Worm (Caenorhabditis elegans) whole organism, late embryonic: ENCODE measurements around the gene srt-30.

Source experiments
- C38D4.7 ChIP-seq: fragments of 200-800 bp; sonication (Bioruptor generic); optimal IDR thresholded peaks from 2 replicates; lab custom pipeline; 2018; ENCODE audit warnings: mild to moderate bottlenecking, missing genetic modification characterization, moderate library complexity, missing compliant biosample characterization
- K02D7.2 ChIP-seq: sonication (generic microtip); optimal IDR thresholded peaks from 2 replicates; lab custom pipeline; 2017; ENCODE audit warnings: mild to moderate bottlenecking, missing genetic modification characterization, missing compliant biosample characterization
- T23F11.4 ChIP-seq: fragments of 200-800 bp; sonication (Bioruptor generic); optimal IDR thresholded peaks from 2 replicates; lab custom pipeline; 2018; ENCODE audit warnings: mild to moderate bottlenecking, missing genetic modification characterization, missing compliant biosample characterization
- ahr-1 ChIP-seq: sonication (generic microtip); optimal IDR thresholded peaks from 2 replicates; lab custom pipeline; 2016; ENCODE audit warnings: missing genetic modification characterization, missing compliant biosample characterization
- ama-1 ChIP-seq: fragments of 150-350 bp; optimal IDR thresholded peaks from 2 replicates; lab custom pipeline; 2014
- ceh-2 ChIP-seq: sonication (generic microtip); optimal IDR thresholded peaks from 2 replicates; lab custom pipeline; 2016; ENCODE audit warnings: missing genotype, missing genetic modification characterization, missing compliant biosample characterization
- ceh-22 ChIP-seq: sonication (generic microtip); optimal IDR thresholded peaks from 2 replicates; lab custom pipeline; 2017; ENCODE audit warnings: missing biosample characterization, missing genetic modification characterization
- ceh-24 ChIP-seq: sonication (generic microtip); optimal IDR thresholded peaks from 2 replicates; lab custom pipeline; 2016; ENCODE audit warnings: mild to moderate bottlenecking, missing genetic modification characterization, missing compliant biosample characterization
- ceh-34 ChIP-seq: sonication (generic microtip); optimal IDR thresholded peaks from 2 replicates; lab custom pipeline; 2016; ENCODE audit warnings: mild to moderate bottlenecking, missing genetic modification characterization, missing compliant biosample characterization
- ceh-45 ChIP-seq: fragments of 200-800 bp; sonication (Bioruptor generic); IDR thresholded peaks from 2 replicates; pipeline ENCODE4 v1.3.6; 2022; ENCODE audit warnings: missing genetic modification reagents, missing genetic modification characterization, missing compliant biosample characterization
- ceh-9 ChIP-seq: sonication (generic microtip); optimal IDR thresholded peaks from 2 replicates; lab custom pipeline; 2016; ENCODE audit warnings: mild to moderate bottlenecking, missing genetic modification characterization, inconsistent platforms, missing compliant biosample characterization
- che-1 ChIP-seq: sonication (generic microtip); optimal IDR thresholded peaks from 2 replicates; lab custom pipeline; 2016; ENCODE audit warnings: mild to moderate bottlenecking, missing genetic modification characterization, missing compliant biosample characterization
- elt-2 ChIP-seq: sonication (generic microtip); optimal IDR thresholded peaks from 2 replicates; lab custom pipeline; 2016; ENCODE audit warnings: missing genetic modification reagents, missing genetic modification characterization, missing compliant biosample characterization
- elt-4 ChIP-seq: sonication (generic microtip); optimal IDR thresholded peaks from 2 replicates; lab custom pipeline; 2016; ENCODE audit warnings: missing genetic modification characterization, missing compliant biosample characterization
- eyg-1 ChIP-seq: sonication (generic microtip); optimal IDR thresholded peaks from 2 replicates; lab custom pipeline; 2016; ENCODE audit warnings: missing genotype, missing genetic modification characterization, missing compliant biosample characterization
- fkh-10 ChIP-seq: fragments of 150-350 bp; optimal IDR thresholded peaks from 2 replicates; lab custom pipeline; 2014; ENCODE audit warnings: missing biosample characterization, missing genetic modification reagents, missing genetic modification characterization
- hlh-13 ChIP-seq: fragments of 200-800 bp; sonication (Bioruptor generic); optimal IDR thresholded peaks from 2 replicates; lab custom pipeline; 2018; ENCODE audit warnings: mild to moderate bottlenecking, missing genetic modification characterization, missing compliant biosample characterization
- hlh-30 ChIP-seq: sonication (generic microtip); optimal IDR thresholded peaks from 2 replicates; lab custom pipeline; 2017; ENCODE audit warnings: antibody characterized with exemption, missing genetic modification characterization, missing compliant biosample characterization; ENCODE audit not compliant: insufficient read depth
- hlh-8 ChIP-seq: sonication (generic microtip); optimal IDR thresholded peaks from 2 replicates; lab custom pipeline; 2016; ENCODE audit warnings: missing genotype, missing genetic modification characterization, missing compliant biosample characterization
- lim-6 ChIP-seq: sonication (generic microtip); optimal IDR thresholded peaks from 2 replicates; lab custom pipeline; 2016; ENCODE audit warnings: missing genetic modification characterization, missing compliant biosample characterization
- mec-3 ChIP-seq: sonication (generic microtip); optimal IDR thresholded peaks from 2 replicates; lab custom pipeline; 2016; ENCODE audit warnings: borderline replicate concordance, missing genetic modification characterization, missing compliant biosample characterization
- nfya-1 ChIP-seq: sonication (generic microtip); optimal IDR thresholded peaks from 2 replicates; lab custom pipeline; 2017; ENCODE audit warnings: missing genetic modification characterization, mild to moderate bottlenecking, missing compliant biosample characterization, antibody characterized with exemption, moderate library complexity
- npax-4 ChIP-seq: sonication (generic microtip); optimal IDR thresholded peaks from 2 replicates; lab custom pipeline; 2016; ENCODE audit warnings: missing genetic modification characterization, missing compliant biosample characterization
- pha-2 ChIP-seq: sonication (generic microtip); optimal IDR thresholded peaks from 2 replicates; lab custom pipeline; 2017; ENCODE audit warnings: mild to moderate bottlenecking, missing genetic modification characterization, missing compliant biosample characterization
- pha-4 ChIP-seq: fragments of 150-350 bp; optimal IDR thresholded peaks from 2 replicates; lab custom pipeline; 2018; ENCODE audit warnings: missing biosample characterization, missing genetic modification reagents, missing genetic modification characterization
- pros-1 ChIP-seq: fragments of 150-350 bp; optimal IDR thresholded peaks from 2 replicates; lab custom pipeline; 2014; ENCODE audit warnings: missing biosample characterization, missing genetic modification reagents, missing genetic modification characterization
- rnt-1 ChIP-seq: sonication (generic microtip); optimal IDR thresholded peaks from 2 replicates; lab custom pipeline; 2016; ENCODE audit warnings: missing genetic modification characterization, missing compliant biosample characterization
- sox-4 ChIP-seq: sonication (generic microtip); optimal IDR thresholded peaks from 2 replicates; lab custom pipeline; 2017; ENCODE audit warnings: mild to moderate bottlenecking, missing genetic modification characterization, inconsistent platforms, missing compliant biosample characterization
- syd-9 ChIP-seq: sonication (generic microtip); optimal IDR thresholded peaks from 2 replicates; lab custom pipeline; 2016; ENCODE audit warnings: mild to moderate bottlenecking, missing genetic modification characterization, moderate library complexity, missing compliant biosample characterization
- tbx-2 ChIP-seq: sonication (generic microtip); optimal IDR thresholded peaks from 2 replicates; lab custom pipeline; 2016; ENCODE audit warnings: missing genetic modification characterization, missing compliant biosample characterization
- tbx-7 ChIP-seq: sonication (generic microtip); optimal IDR thresholded peaks from 2 replicates; lab custom pipeline; 2016; ENCODE audit warnings: missing genotype, missing genetic modification characterization, missing compliant biosample characterization
- unc-3 ChIP-seq, 2 experiments: fragments of 200-800 bp in 1 of 2; sonication (Bioruptor generic) in 1 of 2; sonication (generic microtip) in 1 of 2; conservative IDR thresholded peaks in 1 of 2; optimal IDR thresholded peaks in 1 of 2; 2 replicates each; pipeline versions ENCODE4 v1.3.6 to Lab custom; 2016 to 2022; ENCODE audit warnings: missing compliant biosample characterization in 2 of 2, missing genetic modification characterization in 2 of 2, missing genetic modification reagents in 1 of 2
- unc-55 ChIP-seq: sonication (generic microtip); optimal IDR thresholded peaks from 2 replicates; lab custom pipeline; 2017; ENCODE audit warnings: missing biosample characterization, missing genetic modification reagents, missing genetic modification characterization
- unc-86 ChIP-seq: sonication (generic microtip); optimal IDR thresholded peaks from 2 replicates; lab custom pipeline; 2016; ENCODE audit warnings: missing genetic modification characterization, missing compliant biosample characterization
- zip-5 ChIP-seq: sonication (generic microtip); optimal IDR thresholded peaks from 2 replicates; lab custom pipeline; 2016; ENCODE audit warnings: missing genetic modification characterization, missing compliant biosample characterization
- ztf-16 ChIP-seq: sonication (generic microtip); optimal IDR thresholded peaks from 2 replicates; lab custom pipeline; 2017; ENCODE audit warnings: missing genetic modification characterization, missing compliant biosample characterization

Gene srt-30

ce11 chrV:3805961-3806360 is 5.7 kb upstream of the srt-30 start, which contains the start of gene srw-7:
srw-7 (plus strand) TSS chrV:3806261.
- TF ChIP-seq ztf-16 (tag; lab: Kevin White, UChicago) (no peak), ahr-1 (tag; lab: Kevin White, UChicago) (no peak), C38D4.7 (GFP tag; lab: Kevin White, UChicago) (no peak), unc-55 (GFP tag; lab: Kevin White, UChicago) (no peak), sox-4 (tag; lab: Kevin White, UChicago) (no peak), elt-2 (no peak), elt-4 (tag; lab: Kevin White, UChicago) (no peak), ama-1 (no peak), hlh-13 (GFP tag; lab: Kevin White, UChicago) (no peak), unc-86 (tag; lab: Kevin White, UChicago) (no peak), unc-3 (GFP tag; conservative IDR thresholded peaks at IDR 0.05; lab: Robert Waterston, UW) (no peak), unc-3 (tag; optimal IDR thresholded peaks at IDR 0.05; lab: Kevin White, UChicago) (no peak), ceh-2 (tag; lab: Kevin White, UChicago) (no peak)

ce11 chrV:3805499-3805898 is 5.2 kb upstream of the srt-30 start, which contains the start of gene R08F11.4:
R08F11.4 (minus strand) TSS chrV:3805527.
- TF ChIP-seq rnt-1 (tag; lab: Kevin White, UChicago) = no peak
- TF ChIP-seq mec-3 = no peak
- no peak for TF ChIP-seq ceh-22 (tag; lab: Kevin White, UChicago)
- no peak for TF ChIP-seq syd-9 (tag; lab: Kevin White, UChicago)
- no peak for TF ChIP-seq unc-55 (GFP tag; lab: Kevin White, UChicago)
- TF ChIP-seq hlh-30 = no peak
- no peak for TF ChIP-seq elt-2
- no peak for TF ChIP-seq zip-5 (tag; lab: Kevin White, UChicago)
- no peak for TF ChIP-seq hlh-8 (tag; lab: Kevin White, UChicago)
- no peak for TF ChIP-seq tbx-2 (tag; lab: Kevin White, UChicago)
- TF ChIP-seq ceh-24 (tag; lab: Kevin White, UChicago) = no peak
- no peak for TF ChIP-seq pros-1
- no peak for TF ChIP-seq fkh-10 (GFP tag; lab: Kevin White, UChicago)
- no peak for TF ChIP-seq K02D7.2
- TF ChIP-seq nfya-1 = no peak
- TF ChIP-seq lim-6 (tag; lab: Kevin White, UChicago) = no peak
- no peak for TF ChIP-seq hlh-13 (GFP tag; lab: Kevin White, UChicago)
- no peak for TF ChIP-seq C38D4.7 (GFP tag; lab: Kevin White, UChicago)

- TF ChIP-seq zip-5 (tag; lab: Kevin White, UChicago) (no peak), ceh-9 (no peak), pha-2 (tag; lab: Kevin White, UChicago) (no peak)
Measured at ce11 chrV:3803343-3803742, 3.1 kb upstream of the srt-30 start, which contains the start of gene cyp-33C8. cyp-33C8 (minus strand) TSS chrV:3803542.

ce11 chrV:3801787-3802417 is 1.6 kb upstream of the srt-30 start:
- no peak for TF ChIP-seq che-1 (tag; lab: Kevin White, UChicago)
- no peak for TF ChIP-seq eyg-1 (tag; lab: Kevin White, UChicago)
- no peak for TF ChIP-seq elt-4 (tag; lab: Kevin White, UChicago)
- TF ChIP-seq ceh-34 (tag; lab: Kevin White, UChicago) = no peak
- no peak for TF ChIP-seq elt-2
- no peak for TF ChIP-seq pha-4
- no peak for TF ChIP-seq T23F11.4 (GFP tag; lab: Kevin White, UChicago)
- TF ChIP-seq, all 69 proteins: peak for 0

- TF ChIP-seq ceh-45 = no peak
- TF ChIP-seq tbx-7 = no peak
- no peak for TF ChIP-seq ztf-16 (tag; lab: Kevin White, UChicago)
- TF ChIP-seq npax-4 (tag; lab: Kevin White, UChicago) = no peak
- TF ChIP-seq pha-4 = no peak
- no peak for TF ChIP-seq ama-1
- TF ChIP-seq eyg-1 (tag; lab: Kevin White, UChicago) = no peak
- no peak for TF ChIP-seq hlh-8 (tag; lab: Kevin White, UChicago)
Measured at ce11 chrV:3799737-3800136, 541 bp downstream of the srt-30 start.
